Worm (Caenorhabditis elegans): ENCODE data around the gene K09C8.7.

- TF ChIP-seq F49E8.2 (tag; optimal IDR thresholded peaks at IDR 0.05; ENCODE audit: insufficient read depth) (no peak), lin-26 (GFP tag; IDR thresholded peaks at IDR 0.05) (no peak), T07F8.4 (tag; optimal IDR thresholded peaks at IDR 0.05) (no peak), hrde-1 (tag; optimal IDR thresholded peaks at IDR 0.05; ENCODE audit: borderline replicate concordance) (no peak), hmg-1.2 (GFP tag; IDR thresholded peaks at IDR 0.05) (no peak), F10E7.11 (tag; optimal IDR thresholded peaks at IDR 0.05) (no peak), nhr-27 (tag; optimal IDR thresholded peaks at IDR 0.05) (no peak), mxl-1 (tag; optimal IDR thresholded peaks at IDR 0.05) (no peak), ZK185.1 (tag; optimal IDR thresholded peaks at IDR 0.05; ENCODE audit: poor library complexity, severe bottlenecking) (no peak), pbrm-1 (GFP tag; IDR thresholded peaks at IDR 0.05) (no peak), ets-4 (GFP tag; optimal IDR thresholded peaks at IDR 0.05) (no peak)
These were observed 43.8 kb downstream of the K09C8.7 start for ce11 chrX:10907418-10907817.

Data from whole organism, young adult.